Fruit fly (Drosophila melanogaster) whole organism, prepupa: Measurements from ENCODE around the gene CG9578.
"Not testable (repeated sequence)": the region's sequence is repeated elsewhere in the genome, so short reads cannot be mapped to it uniquely, and the experiment has no call there.

ENCODE experiments used
- CG10669 ChIP-seq: fragments of 200-800 bp; sonication (Bioruptor generic); optimal IDR thresholded peaks from 3 replicates; lab custom pipeline; 2018; ENCODE audit warnings: missing biosample characterization, mild to moderate bottlenecking, missing genetic modification characterization, moderate library complexity
- CG1621 ChIP-seq: fragments of 200-800 bp; sonication (Bioruptor generic); optimal IDR thresholded peaks from 3 replicates; lab custom pipeline; 2018; ENCODE audit warnings: missing biosample characterization, mild to moderate bottlenecking, missing genetic modification characterization
- CG16779 ChIP-seq: fragments of 200-800 bp; sonication (Bioruptor generic); optimal IDR thresholded peaks from 3 replicates; lab custom pipeline; 2017; ENCODE audit warnings: missing biosample characterization, mild to moderate bottlenecking, missing genetic modification characterization
- CG6854 ChIP-seq: fragments of 200-800 bp; sonication (Bioruptor generic); optimal IDR thresholded peaks from 2 replicates; lab custom pipeline; 2017; ENCODE audit warnings: missing biosample characterization, mild to moderate bottlenecking, missing genetic modification characterization
- CG8632 ChIP-seq: fragments of 200-800 bp; sonication (Bioruptor generic); optimal IDR thresholded peaks from 3 replicates; lab custom pipeline; 2016; ENCODE audit warnings: missing biosample characterization, missing genetic modification characterization
- CG9139 ChIP-seq: fragments of 200-800 bp; sonication (Bioruptor generic); optimal IDR thresholded peaks from 3 replicates; lab custom pipeline; 2017; ENCODE audit warnings: missing biosample characterization, mild to moderate bottlenecking, missing genetic modification characterization
- Gug ChIP-seq: fragments of 200-800 bp; sonication (Bioruptor generic); IDR thresholded peaks from 2 replicates; pipeline ENCODE4 v1.3.6; 2022; ENCODE audit warnings: missing biosample characterization, missing genetic modification characterization
- Lpt ChIP-seq: fragments of 200-800 bp; sonication (Bioruptor generic); optimal IDR thresholded peaks from 3 replicates; lab custom pipeline; 2016; ENCODE audit warnings: missing biosample characterization, missing genetic modification characterization
- Met ChIP-seq: fragments of 200-800 bp; sonication (Bioruptor generic); optimal IDR thresholded peaks from 3 replicates; lab custom pipeline; 2016; ENCODE audit warnings: missing biosample characterization, missing genetic modification characterization
- Sox14 ChIP-seq: fragments of 200-800 bp; sonication (Bioruptor generic); optimal IDR thresholded peaks from 3 replicates; lab custom pipeline; 2016; ENCODE audit warnings: missing biosample characterization, missing genetic modification characterization
- acj6 ChIP-seq: fragments of 200-800 bp; sonication (Bioruptor generic); optimal IDR thresholded peaks from 3 replicates; lab custom pipeline; 2016; ENCODE audit warnings: missing biosample characterization, missing genetic modification characterization
- cyc ChIP-seq: fragments of 200-800 bp; sonication (Bioruptor generic); optimal IDR thresholded peaks from 3 replicates; lab custom pipeline; 2016; ENCODE audit warnings: missing biosample characterization, missing genetic modification characterization
- pdm3 ChIP-seq: fragments of 200-800 bp; sonication (Bioruptor generic); optimal IDR thresholded peaks from 3 replicates; lab custom pipeline; 2016; ENCODE audit warnings: missing biosample characterization, missing genetic modification characterization

dm6 chrX:20217159-20217558, 47.1 kb downstream of the CG9578 start, which contains the start of gene SdicC:
- not testable (repeated sequence) for TF ChIP-seq Gug (GFP tag; lab: Robert Waterston, UW); Sox14 (GFP tag; lab: Kevin White, UChicago); acj6 (GFP tag; lab: Kevin White, UChicago); CG10669 (GFP tag; lab: Kevin White, UChicago); pdm3; CG8632 (GFP tag; lab: Kevin White, UChicago); CG9139 (GFP tag; lab: Kevin White, UChicago); CG1621 (tag; lab: Kevin White, UChicago); Lpt (GFP tag; lab: Kevin White, UChicago); CG16779; Met (GFP tag; lab: Kevin White, UChicago); CG6854 (GFP tag; lab: Kevin White, UChicago); cyc (GFP tag; lab: Kevin White, UChicago)
